Worm (Caenorhabditis elegans) whole organism, late embryonic: ENCODE results near the gene C07H6.2.

Experiments used
- K09A11.1 ChIP-seq: sonication (generic microtip); optimal IDR thresholded peaks from 2 replicates; lab custom pipeline; 2017; ENCODE audit warnings: antibody characterized with exemption, mild to moderate bottlenecking, missing genetic modification characterization, missing compliant biosample characterization; ENCODE audit not compliant: insufficient read depth
- ama-1 ChIP-seq: fragments of 150-350 bp; optimal IDR thresholded peaks from 2 replicates; lab custom pipeline; 2014
- ceh-31 ChIP-seq: sonication (generic microtip); optimal IDR thresholded peaks from 2 replicates; lab custom pipeline; 2016; ENCODE audit warnings: missing genetic modification characterization, missing compliant biosample characterization
- ceh-6 ChIP-seq: fragments of 200-800 bp; sonication (Bioruptor generic); optimal IDR thresholded peaks from 2 replicates; lab custom pipeline; 2018; ENCODE audit warnings: mild to moderate bottlenecking, missing genetic modification characterization, missing compliant biosample characterization
- gmeb-2 ChIP-seq: sonication (generic microtip); optimal IDR thresholded peaks from 2 replicates; lab custom pipeline; 2016; ENCODE audit warnings: missing genetic modification characterization, inconsistent platforms, missing compliant biosample characterization
- pha-2 ChIP-seq: sonication (generic microtip); optimal IDR thresholded peaks from 2 replicates; lab custom pipeline; 2017; ENCODE audit warnings: mild to moderate bottlenecking, missing genetic modification characterization, missing compliant biosample characterization
- tbx-2 ChIP-seq: sonication (generic microtip); optimal IDR thresholded peaks from 2 replicates; lab custom pipeline; 2016; ENCODE audit warnings: missing genetic modification characterization, missing compliant biosample characterization
- unc-3 ChIP-seq, 2 experiments: fragments of 200-800 bp in 1 of 2; sonication (Bioruptor generic) in 1 of 2; sonication (generic microtip) in 1 of 2; conservative IDR thresholded peaks in 1 of 2; optimal IDR thresholded peaks in 1 of 2; 2 replicates each; pipeline versions ENCODE4 v1.3.6 to Lab custom; 2016 to 2022; ENCODE audit warnings: missing compliant biosample characterization in 2 of 2, missing genetic modification characterization in 2 of 2, missing genetic modification reagents in 1 of 2

- no peak for TF ChIP-seq K09A11.1 (tag; lab: Kevin White, UChicago)
- no peak for TF ChIP-seq ama-1 (lab: Kevin White, UChicago)
- no peak for TF ChIP-seq tbx-2 (tag; lab: Kevin White, UChicago)
- no peak for TF ChIP-seq gmeb-2 (tag; lab: Kevin White, UChicago)
- TF ChIP-seq pha-2, result no peak
- no peak for TF ChIP-seq unc-3 (GFP tag; conservative IDR thresholded peaks at IDR 0.05; lab: Robert Waterston, UW)
- no peak for TF ChIP-seq unc-3 (tag; optimal IDR thresholded peaks at IDR 0.05; lab: Kevin White, UChicago)
- no peak for TF ChIP-seq ceh-31 (tag; lab: Kevin White, UChicago)
- TF ChIP-seq ceh-6, result no peak
Observed at ce11 chrIII:7552859-7553258, 32.0 kb downstream of the C07H6.2 start.
